Worm (Caenorhabditis elegans) whole organism, dauer: Measurements from ENCODE around the gene C29E4.14.

ENCODE experiments used
- unc-62 ChIP-seq: sonication (generic microtip); optimal IDR thresholded peaks from 2 replicates; lab custom pipeline; 2017; ENCODE audit warnings: missing biosample characterization, missing genetic modification reagents, missing genetic modification characterization

The C29E4.14 gene

DNA sequence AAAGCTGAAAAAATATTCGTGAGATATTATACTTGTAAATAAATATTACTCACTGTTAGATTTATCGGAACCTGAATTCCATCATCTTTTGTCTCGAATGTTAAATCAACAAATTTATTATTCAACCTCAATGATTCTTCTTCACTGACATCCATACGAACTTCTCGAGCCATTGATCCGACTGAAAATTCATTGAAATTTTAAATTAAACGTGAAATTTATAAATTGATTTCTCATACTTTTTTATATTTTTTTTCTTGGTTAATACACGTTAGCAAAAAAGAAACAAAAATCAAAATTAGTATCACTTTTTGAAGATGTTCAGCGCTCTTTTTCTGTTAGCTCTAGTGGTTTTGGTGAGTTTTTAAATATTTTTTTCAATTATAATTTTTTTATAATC is at the start of gene C29E4.14:
Gene C29E4.14 (plus strand): TSS at position 301 of the 400 bp plus-strand sequence.
- no peak for TF ChIP-seq unc-62

DNA sequence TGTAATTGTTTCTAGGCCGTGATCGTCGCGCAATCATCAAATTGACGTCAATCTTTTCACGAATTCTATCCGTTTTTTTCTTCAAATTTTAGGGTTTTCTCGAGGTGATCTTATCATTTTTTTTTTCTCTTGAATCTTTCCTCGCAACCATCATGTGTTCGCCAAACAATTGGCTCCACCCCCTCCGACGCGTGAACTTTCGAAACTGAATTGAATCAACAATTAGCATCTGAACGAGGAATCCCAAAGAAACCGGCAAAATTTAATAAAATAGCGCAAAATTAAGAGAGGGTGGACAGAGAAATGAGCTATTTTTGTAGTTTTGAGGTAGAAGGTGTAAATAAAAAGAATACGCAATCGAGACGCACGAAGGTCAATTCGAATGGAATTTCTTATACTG is 47.1 kb upstream of the C29E4.14 start:
- no peak for TF ChIP-seq unc-62

DNA sequence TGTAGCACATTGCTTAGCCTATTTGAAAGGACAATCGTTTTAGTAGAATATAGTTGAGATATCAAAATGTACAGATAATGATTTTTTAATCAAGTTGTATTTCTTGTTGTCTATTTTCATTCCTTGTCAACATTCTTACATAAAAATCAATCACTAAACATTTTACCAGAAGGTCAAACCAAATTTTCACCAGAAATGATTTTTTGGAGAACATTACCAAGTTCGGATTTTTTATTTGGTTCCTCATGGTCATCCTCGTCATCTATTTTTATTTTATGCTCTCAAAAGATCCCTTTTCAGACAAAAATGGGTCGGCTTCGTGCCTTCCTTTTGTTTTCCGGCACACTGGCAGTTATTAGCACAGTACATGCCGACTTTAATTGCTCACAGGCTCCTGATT is 46.4 kb upstream of the C29E4.14 start, which contains the start of gene tyr-1:
Gene tyr-1 (plus strand): TSS at position 301 of the 400 bp plus-strand sequence.
- no peak for TF ChIP-seq unc-62

DNA sequence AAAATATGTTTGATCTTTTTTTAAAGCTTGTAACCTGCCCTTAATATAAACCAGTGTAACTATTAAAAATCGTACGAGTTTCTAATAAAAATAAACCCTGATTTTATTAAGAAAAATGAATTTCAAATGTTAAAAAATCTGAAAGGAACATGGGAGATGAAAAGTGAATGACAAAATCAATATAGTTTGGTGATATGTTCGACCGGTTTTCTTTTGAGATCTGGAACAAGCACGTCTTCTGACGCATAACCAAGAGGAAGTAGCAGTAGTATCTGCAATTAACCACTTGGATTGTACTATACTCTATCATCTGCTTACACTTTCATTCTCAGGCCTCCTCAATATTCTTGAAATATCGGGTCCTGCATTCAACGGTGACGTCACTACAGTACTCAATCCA is 42.8 kb upstream of the C29E4.14 start:
- no peak for TF ChIP-seq unc-62

DNA sequence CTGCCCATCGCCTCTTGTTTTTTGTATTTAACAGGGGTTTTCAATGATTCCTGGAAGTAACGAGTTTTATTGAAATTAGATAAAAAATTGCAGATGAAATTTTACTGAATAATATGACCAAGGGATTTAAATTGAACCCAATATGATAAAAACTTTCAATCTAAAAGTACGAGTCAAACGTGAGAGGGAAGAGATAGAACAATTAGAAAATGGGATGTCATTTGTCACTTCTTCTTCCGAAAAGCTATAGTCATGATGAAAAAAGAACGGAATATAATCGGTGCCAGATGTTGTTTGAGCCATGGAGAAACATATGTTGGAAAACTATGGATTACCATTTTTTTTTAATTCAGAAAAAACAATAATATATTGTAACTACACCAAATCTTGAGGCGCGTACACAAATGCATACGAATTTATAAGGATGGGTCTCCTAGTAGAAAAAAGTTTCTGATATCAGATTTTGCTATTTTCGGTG is 41.0 kb upstream of the C29E4.14 start, which contains the start of gene sup-18:
Gene sup-18 (minus strand): TSS at position 51 of the 478 bp plus-strand sequence.
- no peak for TF ChIP-seq unc-62

DNA sequence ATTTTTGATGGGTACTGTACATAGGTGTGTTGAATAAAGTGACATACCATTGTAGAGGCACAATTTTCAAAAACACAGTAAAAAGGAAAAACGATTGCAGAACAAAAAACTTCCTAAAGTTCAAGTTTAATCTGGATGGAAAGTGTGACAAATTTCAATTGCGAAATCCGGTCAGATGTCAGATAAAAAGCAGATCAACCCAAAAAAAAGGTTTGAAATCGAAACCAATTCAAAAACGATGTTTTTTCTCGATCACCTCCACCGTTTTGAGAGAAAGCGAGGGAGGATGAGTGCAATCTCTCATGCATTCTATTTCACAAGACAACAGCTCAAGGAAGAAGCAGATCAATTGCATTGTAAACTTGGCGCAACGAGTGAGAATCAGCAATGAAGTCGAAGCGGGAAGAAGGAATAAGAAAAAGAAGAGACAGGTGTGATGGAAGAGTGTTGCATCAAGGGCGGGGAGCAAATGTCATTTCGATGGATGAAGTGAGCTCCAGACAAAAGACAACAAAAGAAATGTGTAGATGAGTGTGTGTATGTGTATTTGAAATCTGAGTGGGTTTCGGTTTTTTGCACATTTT is 39.7 kb upstream of the C29E4.14 start:
- TF ChIP-seq unc-62, result no peak

DNA sequence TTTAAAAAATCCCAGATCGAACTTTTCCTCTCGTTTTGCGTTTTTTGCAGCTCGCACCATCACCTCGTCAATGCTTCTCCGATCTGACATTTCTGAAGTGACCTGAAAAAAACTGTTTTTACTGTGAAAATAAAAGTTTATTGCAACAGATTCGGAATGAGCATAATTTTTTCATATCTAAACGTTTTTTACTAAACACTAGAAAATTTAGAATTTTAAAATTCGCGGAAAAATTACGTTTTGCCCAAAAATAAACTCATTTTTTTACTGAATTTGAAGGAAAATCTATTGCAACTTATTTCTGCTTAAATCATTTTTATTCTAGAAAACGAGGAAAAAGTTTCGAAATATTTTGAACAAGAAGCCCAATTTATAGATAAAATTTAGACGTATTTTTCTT is 37.0 kb upstream of the C29E4.14 start, which contains the start of gene ZK688.9:
Gene ZK688.9 (minus strand): TSS at position 101 of the 400 bp plus-strand sequence.
- TF ChIP-seq unc-62, result no peak

DNA sequence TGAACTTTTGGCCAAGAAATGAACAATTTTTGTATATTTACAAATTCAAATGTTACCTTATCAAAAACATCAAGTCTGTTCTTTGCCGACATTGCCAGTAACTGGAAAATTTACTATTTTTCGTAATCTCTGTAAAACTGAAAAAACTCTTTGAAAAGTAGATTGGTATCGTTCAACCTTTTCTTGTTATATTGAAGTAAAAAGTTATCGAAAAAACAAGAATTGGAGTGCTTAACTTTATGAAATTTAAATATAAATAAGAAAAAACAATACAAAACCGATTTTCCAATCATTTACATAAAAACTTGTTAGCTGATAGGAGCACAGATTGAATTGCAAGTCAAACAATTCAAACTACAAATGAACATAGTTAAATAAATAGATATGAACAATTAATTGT is 35.1 kb upstream of the C29E4.14 start, which contains the start of gene ZK688.11:
Gene ZK688.11 (minus strand): TSS at position 101 of the 400 bp plus-strand sequence.
- no peak for TF ChIP-seq unc-62

DNA sequence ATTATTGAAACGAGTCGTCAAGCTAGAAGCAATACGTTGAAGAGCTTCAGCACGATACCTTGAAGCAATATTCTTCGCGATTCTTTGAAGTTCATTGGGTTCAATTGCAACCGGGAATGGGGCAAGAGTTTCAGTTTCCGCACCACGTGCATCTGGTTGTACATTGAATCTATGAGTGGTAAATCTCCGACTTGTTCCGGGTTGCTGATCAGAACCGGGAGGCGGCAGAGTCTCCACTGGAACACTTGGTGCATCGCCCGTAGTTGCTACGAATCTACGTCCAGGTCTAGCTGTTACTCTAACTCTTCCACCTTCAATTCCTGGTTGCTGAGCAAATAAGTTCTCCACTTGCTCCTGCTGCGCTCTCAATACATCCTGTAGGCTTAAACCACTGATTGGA is 30.9 kb upstream of the C29E4.14 start:
- TF ChIP-seq unc-62, result no peak

DNA sequence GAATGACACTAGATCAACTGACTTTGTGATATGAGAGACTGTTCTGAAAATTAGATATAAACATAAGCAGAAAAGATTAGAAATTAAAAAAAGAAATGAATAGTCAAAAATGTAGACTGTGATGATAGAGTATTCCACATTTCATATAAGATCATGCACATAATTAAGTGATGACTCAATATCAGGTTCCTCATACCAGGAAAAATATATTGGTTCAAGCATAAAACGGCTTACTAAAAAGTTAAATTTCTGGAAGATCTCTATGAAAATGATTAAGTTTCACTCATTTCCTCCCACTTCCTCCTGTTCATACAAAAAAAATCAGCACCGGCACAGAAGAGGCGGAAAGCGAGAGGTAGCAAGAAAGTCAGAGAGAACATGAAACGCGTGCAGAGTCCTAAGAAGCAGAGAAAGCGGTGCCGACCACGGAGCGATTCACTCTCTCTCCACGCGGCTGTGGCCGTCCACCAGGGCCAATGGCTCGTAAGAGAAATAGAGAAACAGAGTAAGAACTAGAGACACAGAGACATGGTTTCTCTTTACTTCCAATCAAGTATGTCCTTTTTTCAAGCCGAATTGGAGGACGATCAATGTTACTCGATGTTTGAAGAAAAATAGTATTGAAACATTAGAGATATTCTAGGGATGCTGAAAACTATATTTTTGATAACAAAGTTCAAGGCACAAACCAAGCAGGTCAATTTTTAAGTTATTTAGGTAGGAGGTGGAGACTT is 28.2 kb upstream of the C29E4.14 start, which contains the start of the genes ZK688.5 and fahd-1:
Gene ZK688.5 (minus strand): TSS at position 51 of the 734 bp plus-strand sequence.
Gene fahd-1 (plus strand): TSS at position 684 of the 734 bp plus-strand sequence.
- no peak for TF ChIP-seq unc-62

DNA sequence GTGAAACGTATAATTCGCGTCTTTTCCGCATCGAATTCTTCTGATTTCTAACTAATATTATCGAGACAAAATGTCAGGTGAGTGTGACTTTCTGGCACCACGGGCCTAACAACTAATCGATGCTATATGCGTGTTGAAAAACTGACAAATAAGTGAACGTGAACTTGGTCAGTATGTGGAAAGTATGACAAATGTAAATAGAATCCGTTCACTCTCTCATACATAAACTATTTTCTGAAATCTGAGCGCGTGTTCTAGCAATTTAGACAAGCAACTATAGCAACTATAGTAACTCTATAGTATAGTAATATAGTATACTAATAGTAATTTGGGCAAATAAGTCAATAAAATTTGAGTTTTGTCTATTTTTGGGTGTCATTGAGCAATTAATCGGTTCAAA is 27.6 kb upstream of the C29E4.14 start:
- no peak for TF ChIP-seq unc-62

DNA sequence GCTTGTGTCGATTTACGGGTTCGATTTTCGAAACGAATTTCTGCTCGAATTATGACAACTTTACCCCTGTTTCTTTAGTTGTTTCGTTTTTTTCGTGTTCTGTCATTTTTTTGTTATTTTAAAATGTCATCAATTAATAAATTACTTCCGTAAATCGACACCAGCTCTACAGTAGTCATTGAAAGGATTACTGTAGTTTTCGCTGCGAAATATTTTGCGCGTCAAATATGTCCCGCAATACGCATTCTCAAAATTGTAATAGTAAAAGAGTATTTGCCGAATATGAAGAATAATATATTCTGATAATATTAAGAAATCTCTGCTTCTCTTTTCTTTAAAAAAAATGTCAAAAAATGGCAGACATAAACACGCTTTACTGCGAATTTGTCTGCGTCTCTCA is 26.7 kb upstream of the C29E4.14 start:
- TF ChIP-seq unc-62, result no peak

DNA sequence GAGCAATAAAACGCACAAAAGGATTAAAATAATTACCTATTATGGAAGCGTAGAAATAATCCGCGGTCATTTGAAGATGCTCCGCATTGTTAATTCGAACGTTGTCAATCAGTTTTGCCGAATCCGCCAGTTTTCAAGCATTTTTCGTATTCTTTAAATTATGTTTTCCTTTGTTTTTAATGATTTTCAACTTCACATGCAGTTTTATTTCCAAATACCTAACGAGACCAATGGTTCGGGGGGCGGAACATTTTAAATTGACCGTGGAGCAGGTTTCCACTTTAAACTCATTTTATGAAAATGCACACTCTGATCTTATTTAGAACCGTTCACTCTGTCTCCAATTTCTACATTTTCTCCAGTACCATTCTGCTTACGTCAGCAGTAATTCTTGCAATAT is 25.2 kb upstream of the C29E4.14 start, which contains the start of gene ZK688.4:
Gene ZK688.4 (plus strand): TSS at position 301 of the 400 bp plus-strand sequence.
- no peak for TF ChIP-seq unc-62

DNA sequence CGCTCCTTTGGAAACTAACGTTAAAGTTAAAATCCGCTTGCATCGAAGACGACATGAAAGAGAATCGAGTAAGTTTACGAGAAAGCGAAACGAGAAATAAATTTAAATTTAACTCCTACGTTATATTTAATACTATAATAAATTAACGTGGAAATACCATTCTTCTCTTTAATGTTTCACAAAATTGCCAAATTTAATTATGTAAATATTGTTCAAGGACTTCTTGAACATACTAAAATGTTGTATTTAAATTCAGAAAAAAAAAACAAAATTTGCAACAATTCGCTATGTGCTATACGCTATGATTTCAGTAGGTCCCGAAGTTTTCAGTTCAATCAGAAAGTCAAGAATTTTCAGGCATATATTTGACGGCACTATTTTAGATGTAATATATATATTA is 23.0 kb upstream of the C29E4.14 start, which contains the start of gene ZK688.10:
Gene ZK688.10 (minus strand): TSS at position 101 of the 400 bp plus-strand sequence.
- no peak for TF ChIP-seq unc-62

DNA sequence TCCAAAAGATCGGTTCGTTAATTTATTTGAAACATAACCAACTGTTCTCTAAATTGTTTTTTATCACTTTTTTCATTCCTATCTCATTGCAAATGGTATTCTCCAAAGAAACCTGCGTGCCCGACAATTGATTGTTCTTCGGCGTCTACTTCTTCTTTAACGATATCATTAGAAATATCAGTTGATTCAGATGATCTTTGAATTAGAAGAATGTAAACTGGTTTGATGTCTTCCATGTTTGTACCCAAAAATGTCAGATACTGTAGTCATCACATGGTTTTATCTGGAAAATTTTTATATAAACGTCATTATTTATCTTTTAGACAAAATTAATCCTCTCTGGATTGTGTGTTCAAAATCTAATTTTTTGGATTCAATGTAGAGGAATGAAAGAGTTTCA is 22.2 kb upstream of the C29E4.14 start:
- TF ChIP-seq unc-62, result no peak

DNA sequence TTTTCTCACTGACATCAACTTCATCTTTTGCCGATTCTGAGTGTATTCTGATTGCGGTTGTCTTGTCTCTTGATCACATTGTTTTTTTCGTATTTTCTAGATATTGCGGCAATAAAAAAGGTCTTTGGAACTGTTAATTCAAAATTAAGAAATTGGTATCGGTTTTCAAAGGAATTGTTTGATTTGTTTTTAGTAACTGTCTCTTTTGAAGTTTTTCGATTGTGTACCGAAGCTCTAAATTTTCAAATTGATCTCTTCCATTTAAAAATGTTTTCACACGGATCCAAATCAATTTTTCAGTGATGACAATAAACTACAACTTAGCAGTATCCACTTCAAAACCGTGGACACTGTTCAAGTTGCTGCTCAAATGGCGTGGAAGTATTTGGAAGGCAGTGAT is 19.2 kb upstream of the C29E4.14 start, which contains the start of gene best-24:
Gene best-24 (plus strand): TSS at position 301 of the 400 bp plus-strand sequence.
- no peak for TF ChIP-seq unc-62

DNA sequence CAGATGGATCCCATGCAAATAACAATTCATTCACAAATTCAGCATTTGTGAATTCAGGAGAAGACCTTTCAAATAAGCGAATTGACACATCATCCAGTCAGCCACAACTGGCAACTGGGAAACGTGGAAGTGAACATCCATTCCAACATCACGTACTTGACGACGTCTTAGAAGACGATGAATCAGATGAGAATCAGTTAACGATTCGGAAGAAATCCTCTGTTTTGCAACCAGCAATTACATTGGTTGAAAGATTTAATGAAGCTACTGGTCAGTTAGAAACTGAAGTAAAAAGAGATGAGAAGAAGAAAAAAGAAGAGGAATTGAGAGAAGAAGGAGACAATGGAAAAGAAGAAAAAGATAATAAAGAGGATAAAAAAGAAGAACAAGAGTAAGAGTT is 16.5 kb upstream of the C29E4.14 start:
- TF ChIP-seq unc-62, result no peak
